Worm (Caenorhabditis elegans) whole organism, L2 larva: ENCODE results near the gene F59A1.16.

Source experiments
- alr-1 ChIP-seq: fragments of 150-350 bp; optimal IDR thresholded peaks from 2 replicates; lab custom pipeline; 2014; ENCODE audit warnings: missing biosample characterization, missing genetic modification characterization
- aly-2 ChIP-seq: fragments of 150-350 bp; optimal IDR thresholded peaks from 2 replicates; lab custom pipeline; 2014; ENCODE audit warnings: missing biosample characterization, missing genetic modification characterization
- egl-27 ChIP-seq: sonication (generic microtip); optimal IDR thresholded peaks from 3 replicates; lab custom pipeline; 2017; ENCODE audit warnings: missing biosample characterization, missing genetic modification reagents, missing genetic modification characterization
- elt-1 ChIP-seq: fragments of 150-350 bp; optimal IDR thresholded peaks from 2 replicates; lab custom pipeline; 2014; ENCODE audit warnings: missing biosample characterization, missing genetic modification characterization
- elt-3 ChIP-seq: sonication (generic microtip); optimal IDR thresholded peaks from 2 replicates; lab custom pipeline; 2017; ENCODE audit warnings: missing biosample characterization, missing genetic modification characterization
- snpc-4 ChIP-seq: fragments of 150-350 bp; optimal IDR thresholded peaks from 2 replicates; lab custom pipeline; 2014; ENCODE audit warnings: missing biosample characterization, missing genetic modification characterization
- zag-1 ChIP-seq: fragments of 150-350 bp; optimal IDR thresholded peaks from 2 replicates; lab custom pipeline; 2014; ENCODE audit warnings: missing biosample characterization, missing genetic modification characterization
- ztf-4 ChIP-seq: fragments of 150-350 bp; optimal IDR thresholded peaks from 2 replicates; lab custom pipeline; 2014; ENCODE audit warnings: missing biosample characterization, missing genetic modification characterization

DNA sequence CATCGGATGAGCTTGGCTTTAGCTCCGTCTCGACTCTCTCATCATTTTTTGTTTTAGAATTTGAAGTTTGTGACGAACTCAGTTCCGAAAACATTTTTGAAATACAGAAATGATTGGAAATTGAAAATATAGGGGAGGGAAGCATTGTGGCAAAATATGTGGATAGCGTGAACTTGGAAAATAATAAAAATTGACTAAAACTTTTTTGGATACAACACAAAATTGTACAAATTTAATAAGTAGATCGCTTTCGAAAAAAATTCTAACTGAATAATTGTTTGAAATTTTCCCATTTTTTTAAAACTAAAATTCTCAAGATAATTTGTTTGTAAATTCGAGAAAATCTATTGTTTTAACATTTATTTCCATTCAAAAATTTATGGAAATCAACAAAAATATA is 994 bp downstream of the F59A1.16 start, which contains the start of gene F59A1.15:
- TF ChIP-seq zag-1 (tag; lab: Kevin White, UChicago): no peak
- TF ChIP-seq ztf-4 (tag; lab: Kevin White, UChicago): no peak
- TF ChIP-seq elt-3 (tag; lab: Kevin White, UChicago): no peak
- TF ChIP-seq aly-2 (tag; lab: Kevin White, UChicago): no peak
- no peak for TF ChIP-seq snpc-4 (tag; lab: Kevin White, UChicago)
- TF ChIP-seq alr-1 (tag; lab: Kevin White, UChicago): no peak
- TF ChIP-seq egl-27 (tag; lab: Kevin White, UChicago): no peak
- no peak for TF ChIP-seq elt-1 (tag; lab: Kevin White, UChicago)
